Worm (Caenorhabditis elegans): ENCODE data around the gene F14H12.8.

F14H12.8 gene

DNA sequence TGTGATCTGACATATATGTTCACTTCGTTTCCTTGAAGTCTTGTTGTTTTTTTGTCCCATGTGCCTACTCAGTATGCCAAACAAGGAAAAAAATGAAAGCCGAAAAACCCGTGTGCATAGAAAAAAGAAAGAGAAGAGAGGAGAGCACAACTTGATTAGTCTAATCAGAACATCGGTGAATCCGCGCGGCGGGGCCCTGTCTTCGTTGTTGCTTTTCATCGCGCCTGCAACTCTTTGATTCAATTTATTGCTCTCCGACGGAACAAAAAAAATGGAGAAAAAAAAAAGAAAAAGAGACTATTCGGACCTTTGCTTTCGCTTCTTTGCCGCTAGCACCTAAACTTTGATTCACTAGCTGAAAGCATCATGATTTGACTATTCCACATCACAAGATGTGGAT is 49.8 kb downstream of the F14H12.8 start:
- peak; percentile 24 for TF ChIP-seq fkh-10 (GFP tag; optimal IDR thresholded peaks at IDR 0.05)
- TF ChIP-seq unc-42 (tag; optimal IDR thresholded peaks at IDR 0.05), result peak; percentile 95
- no peak for TF ChIP-seq nhr-232 (tag; optimal IDR thresholded peaks at IDR 0.05)
